Worm (Caenorhabditis elegans): ENCODE data around the gene fbxb-22.

- TF ChIP-seq ceh-13 (GFP tag; optimal IDR thresholded peaks at IDR 0.05) (no peak), flt-1 (GFP tag; IDR thresholded peaks at IDR 0.05) (no peak), tbx-11 (GFP tag; IDR thresholded peaks at IDR 0.05) (no peak), ama-1 (optimal IDR thresholded peaks at IDR 0.05) (peak; percentile 85), ets-7 (tag; optimal IDR thresholded peaks at IDR 0.05) (no peak), B0310.2 (tag; optimal IDR thresholded peaks at IDR 0.05) (peak; percentile 33), ceh-36 (tag; optimal IDR thresholded peaks at IDR 0.05) (no peak), scrt-1 (GFP tag; IDR thresholded peaks at IDR 0.05) (no peak), pes-1 (GFP tag; IDR thresholded peaks at IDR 0.05) (no peak), F13C5.2 (tag; optimal IDR thresholded peaks at IDR 0.05) (no peak), tbx-37 (GFP tag; conservative IDR thresholded peaks at IDR 0.05) (no peak), hmbx-1 (tag; optimal IDR thresholded peaks at IDR 0.05) (no peak), sea-1 (GFP tag; conservative IDR thresholded peaks at IDR 0.05) (no peak)
Measured at ce11 chrIII:11921658-11922098, 38.1 kb upstream of the fbxb-22 start, which contains the start of gene Y56A3A.22.
